Worm (Caenorhabditis elegans) whole organism, late embryonic: Measurements from ENCODE around the gene B0303.7.

Experiments used
- C38D4.7 ChIP-seq: fragments of 200-800 bp; sonication (Bioruptor generic); optimal IDR thresholded peaks from 2 replicates; lab custom pipeline; 2018; ENCODE audit warnings: mild to moderate bottlenecking, missing genetic modification characterization, moderate library complexity, missing compliant biosample characterization
- K09A11.1 ChIP-seq: sonication (generic microtip); optimal IDR thresholded peaks from 2 replicates; lab custom pipeline; 2017; ENCODE audit warnings: antibody characterized with exemption, mild to moderate bottlenecking, missing genetic modification characterization, missing compliant biosample characterization; ENCODE audit not compliant: insufficient read depth
- T23F11.4 ChIP-seq: fragments of 200-800 bp; sonication (Bioruptor generic); optimal IDR thresholded peaks from 2 replicates; lab custom pipeline; 2018; ENCODE audit warnings: mild to moderate bottlenecking, missing genetic modification characterization, missing compliant biosample characterization
- Y22D7AL.16 ChIP-seq: sonication (generic microtip); optimal IDR thresholded peaks from 2 replicates; lab custom pipeline; 2016; ENCODE audit warnings: missing genetic modification characterization, missing compliant biosample characterization
- ahr-1 ChIP-seq: sonication (generic microtip); optimal IDR thresholded peaks from 2 replicates; lab custom pipeline; 2016; ENCODE audit warnings: missing genetic modification characterization, missing compliant biosample characterization
- ama-1 ChIP-seq: fragments of 150-350 bp; optimal IDR thresholded peaks from 2 replicates; lab custom pipeline; 2014
- ceh-18 ChIP-seq: sonication (generic microtip); optimal IDR thresholded peaks from 2 replicates; lab custom pipeline; 2016; ENCODE audit warnings: missing genetic modification characterization, missing compliant biosample characterization
- ceh-19 ChIP-seq: fragments of 200-800 bp; sonication (Bioruptor generic); optimal IDR thresholded peaks from 2 replicates; lab custom pipeline; 2018; ENCODE audit warnings: mild to moderate bottlenecking, missing genetic modification characterization, missing compliant biosample characterization
- ceh-2 ChIP-seq: sonication (generic microtip); optimal IDR thresholded peaks from 2 replicates; lab custom pipeline; 2016; ENCODE audit warnings: missing genotype, missing genetic modification characterization, missing compliant biosample characterization
- ceh-31 ChIP-seq: sonication (generic microtip); optimal IDR thresholded peaks from 2 replicates; lab custom pipeline; 2016; ENCODE audit warnings: missing genetic modification characterization, missing compliant biosample characterization
- ceh-34 ChIP-seq: sonication (generic microtip); optimal IDR thresholded peaks from 2 replicates; lab custom pipeline; 2016; ENCODE audit warnings: mild to moderate bottlenecking, missing genetic modification characterization, missing compliant biosample characterization
- ceh-48 ChIP-seq: sonication (generic microtip); optimal IDR thresholded peaks from 2 replicates; lab custom pipeline; 2016; ENCODE audit warnings: missing genetic modification characterization, inconsistent platforms, missing compliant biosample characterization
- ets-4 ChIP-seq: sonication (generic microtip); optimal IDR thresholded peaks from 2 replicates; lab custom pipeline; 2016; ENCODE audit warnings: missing genetic modification characterization, missing compliant biosample characterization
- eyg-1 ChIP-seq: sonication (generic microtip); optimal IDR thresholded peaks from 2 replicates; lab custom pipeline; 2016; ENCODE audit warnings: missing genotype, missing genetic modification characterization, missing compliant biosample characterization
- fax-1 ChIP-seq: sonication (generic microtip); optimal IDR thresholded peaks from 2 replicates; lab custom pipeline; 2016; ENCODE audit warnings: missing genotype, missing genetic modification characterization, missing compliant biosample characterization
- fkh-10 ChIP-seq: fragments of 150-350 bp; optimal IDR thresholded peaks from 2 replicates; lab custom pipeline; 2014; ENCODE audit warnings: missing biosample characterization, missing genetic modification reagents, missing genetic modification characterization
- fkh-6 ChIP-seq: sonication (generic microtip); optimal IDR thresholded peaks from 2 replicates; lab custom pipeline; 2016; ENCODE audit warnings: missing genetic modification characterization, missing compliant biosample characterization
- hlh-30 ChIP-seq: sonication (generic microtip); optimal IDR thresholded peaks from 2 replicates; lab custom pipeline; 2017; ENCODE audit warnings: antibody characterized with exemption, missing genetic modification characterization, missing compliant biosample characterization; ENCODE audit not compliant: insufficient read depth
- hlh-8 ChIP-seq: sonication (generic microtip); optimal IDR thresholded peaks from 2 replicates; lab custom pipeline; 2016; ENCODE audit warnings: missing genotype, missing genetic modification characterization, missing compliant biosample characterization
- lim-6 ChIP-seq: sonication (generic microtip); optimal IDR thresholded peaks from 2 replicates; lab custom pipeline; 2016; ENCODE audit warnings: missing genetic modification characterization, missing compliant biosample characterization
- lin-11 ChIP-seq: fragments of 200-800 bp; sonication (Bioruptor generic); optimal IDR thresholded peaks from 2 replicates; lab custom pipeline; 2018; ENCODE audit warnings: mild to moderate bottlenecking, missing genetic modification characterization, missing compliant biosample characterization
- nhr-232 ChIP-seq: sonication (generic microtip); optimal IDR thresholded peaks from 2 replicates; lab custom pipeline; 2016; ENCODE audit warnings: missing genetic modification characterization, missing compliant biosample characterization
- pat-9 ChIP-seq: fragments of 200-800 bp; sonication (Bioruptor generic); optimal IDR thresholded peaks from 2 replicates; lab custom pipeline; 2018; ENCODE audit warnings: mild to moderate bottlenecking, missing genetic modification characterization, moderate library complexity, missing compliant biosample characterization
- pax-1 ChIP-seq: fragments of 150-350 bp; optimal IDR thresholded peaks from 2 replicates; lab custom pipeline; 2014; ENCODE audit warnings: missing biosample characterization, missing genetic modification characterization
- pha-2 ChIP-seq: sonication (generic microtip); optimal IDR thresholded peaks from 2 replicates; lab custom pipeline; 2017; ENCODE audit warnings: mild to moderate bottlenecking, missing genetic modification characterization, missing compliant biosample characterization
- pqm-1 ChIP-seq: sonication (generic microtip); optimal IDR thresholded peaks from 2 replicates; lab custom pipeline; 2016; ENCODE audit warnings: missing genetic modification characterization, missing compliant biosample characterization
- pros-1 ChIP-seq: fragments of 150-350 bp; optimal IDR thresholded peaks from 2 replicates; lab custom pipeline; 2014; ENCODE audit warnings: missing biosample characterization, missing genetic modification reagents, missing genetic modification characterization
- ref-2 ChIP-seq: sonication (generic microtip); optimal IDR thresholded peaks from 2 replicates; lab custom pipeline; 2016; ENCODE audit warnings: missing genetic modification characterization, missing compliant biosample characterization
- sox-4 ChIP-seq: sonication (generic microtip); optimal IDR thresholded peaks from 2 replicates; lab custom pipeline; 2017; ENCODE audit warnings: mild to moderate bottlenecking, missing genetic modification characterization, inconsistent platforms, missing compliant biosample characterization
- tbx-2 ChIP-seq: sonication (generic microtip); optimal IDR thresholded peaks from 2 replicates; lab custom pipeline; 2016; ENCODE audit warnings: missing genetic modification characterization, missing compliant biosample characterization
- unc-3 ChIP-seq, 2 experiments: fragments of 200-800 bp in 1 of 2; sonication (Bioruptor generic) in 1 of 2; sonication (generic microtip) in 1 of 2; conservative IDR thresholded peaks in 1 of 2; optimal IDR thresholded peaks in 1 of 2; 2 replicates each; pipeline versions ENCODE4 v1.3.6 to Lab custom; 2016 to 2022; ENCODE audit warnings: missing compliant biosample characterization in 2 of 2, missing genetic modification characterization in 2 of 2, missing genetic modification reagents in 1 of 2
- unc-55 ChIP-seq: sonication (generic microtip); optimal IDR thresholded peaks from 2 replicates; lab custom pipeline; 2017; ENCODE audit warnings: missing biosample characterization, missing genetic modification reagents, missing genetic modification characterization
- unc-86 ChIP-seq: sonication (generic microtip); optimal IDR thresholded peaks from 2 replicates; lab custom pipeline; 2016; ENCODE audit warnings: missing genetic modification characterization, missing compliant biosample characterization
- zip-5 ChIP-seq: sonication (generic microtip); optimal IDR thresholded peaks from 2 replicates; lab custom pipeline; 2016; ENCODE audit warnings: missing genetic modification characterization, missing compliant biosample characterization
- ztf-16 ChIP-seq: sonication (generic microtip); optimal IDR thresholded peaks from 2 replicates; lab custom pipeline; 2017; ENCODE audit warnings: missing genetic modification characterization, missing compliant biosample characterization

B0303.7 gene

DNA sequence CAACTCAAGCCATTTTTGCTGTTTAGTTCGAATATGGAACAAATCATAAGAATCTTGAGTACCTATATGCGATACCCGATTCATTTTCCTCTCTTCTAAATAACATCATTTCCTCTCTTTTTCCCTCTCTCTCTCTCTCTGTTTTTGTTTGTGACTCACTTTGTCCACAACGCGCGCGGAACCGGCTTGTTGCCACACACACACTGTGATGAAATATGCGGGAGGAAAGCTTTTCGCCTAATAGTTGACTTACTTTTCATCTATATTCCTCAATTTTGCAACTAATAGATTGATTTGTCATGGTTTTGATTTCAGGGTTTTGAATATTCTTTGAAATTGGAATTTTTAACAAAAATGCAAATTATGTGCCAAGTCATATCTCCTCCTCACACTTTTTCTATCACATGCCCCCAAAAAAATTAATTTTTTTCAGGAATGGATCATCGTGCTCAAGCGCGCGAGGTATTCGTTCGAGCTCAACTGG, 26.4 kb downstream of the B0303.7 start, which contains the start of gene hipr-1:
Gene hipr-1 (plus strand): TSS at position 434 of the 484 bp plus-strand sequence.
- no peak for TF ChIP-seq hlh-30 (tag; lab: Kevin White, UChicago)
- no peak for TF ChIP-seq fkh-6 (tag; lab: Kevin White, UChicago)
- no peak for TF ChIP-seq pha-2 (tag; lab: Kevin White, UChicago)
- no peak for TF ChIP-seq tbx-2
- no peak for TF ChIP-seq pros-1
- TF ChIP-seq unc-3 (GFP tag; conservative IDR thresholded peaks at IDR 0.05; lab: Robert Waterston, UW), result no peak
- no peak for TF ChIP-seq unc-3 (tag; optimal IDR thresholded peaks at IDR 0.05; lab: Kevin White, UChicago)
- TF ChIP-seq ceh-2 (tag; lab: Kevin White, UChicago), result no peak
- TF ChIP-seq fkh-10, result no peak

DNA sequence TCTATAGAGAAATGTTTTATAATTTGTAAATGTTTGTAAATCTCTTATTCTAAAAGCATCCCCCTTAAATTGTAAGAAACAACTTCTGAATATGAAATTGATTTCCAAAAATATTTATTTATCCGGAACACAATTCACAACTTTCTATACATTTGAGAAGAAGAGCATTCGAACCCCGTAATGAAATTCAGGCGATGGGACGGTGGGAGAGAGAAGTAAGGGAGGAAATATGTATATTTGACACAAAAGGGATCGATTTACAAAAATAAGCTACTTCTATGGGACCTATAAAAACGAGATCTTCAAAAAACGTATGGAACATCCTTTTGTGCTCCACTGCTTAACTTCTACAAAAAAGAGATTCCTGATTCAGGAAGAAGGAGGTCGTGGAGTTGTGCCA, 31.8 kb downstream of the B0303.7 start:
- TF ChIP-seq pqm-1 (tag; lab: Kevin White, UChicago) (no peak), ceh-18 (tag; lab: Kevin White, UChicago) (no peak), unc-55 (GFP tag; lab: Kevin White, UChicago) (no peak), ceh-2 (tag; lab: Kevin White, UChicago) (no peak), zip-5 (tag; lab: Kevin White, UChicago) (no peak), pax-1 (tag; lab: Kevin White, UChicago) (no peak), hlh-8 (tag; lab: Kevin White, UChicago) (no peak), pat-9 (tag; lab: Kevin White, UChicago) (no peak), K09A11.1 (tag; lab: Kevin White, UChicago) (no peak), eyg-1 (no peak), ceh-19 (GFP tag; lab: Kevin White, UChicago) (no peak), ama-1 (lab: Kevin White, UChicago) (no peak), ztf-16 (tag; lab: Kevin White, UChicago) (no peak), sox-4 (no peak), ceh-31 (tag; lab: Kevin White, UChicago) (no peak), ahr-1 (tag; lab: Kevin White, UChicago) (no peak), ref-2 (tag; lab: Kevin White, UChicago) (no peak), pros-1 (no peak), ceh-48 (tag; lab: Kevin White, UChicago) (no peak)

DNA sequence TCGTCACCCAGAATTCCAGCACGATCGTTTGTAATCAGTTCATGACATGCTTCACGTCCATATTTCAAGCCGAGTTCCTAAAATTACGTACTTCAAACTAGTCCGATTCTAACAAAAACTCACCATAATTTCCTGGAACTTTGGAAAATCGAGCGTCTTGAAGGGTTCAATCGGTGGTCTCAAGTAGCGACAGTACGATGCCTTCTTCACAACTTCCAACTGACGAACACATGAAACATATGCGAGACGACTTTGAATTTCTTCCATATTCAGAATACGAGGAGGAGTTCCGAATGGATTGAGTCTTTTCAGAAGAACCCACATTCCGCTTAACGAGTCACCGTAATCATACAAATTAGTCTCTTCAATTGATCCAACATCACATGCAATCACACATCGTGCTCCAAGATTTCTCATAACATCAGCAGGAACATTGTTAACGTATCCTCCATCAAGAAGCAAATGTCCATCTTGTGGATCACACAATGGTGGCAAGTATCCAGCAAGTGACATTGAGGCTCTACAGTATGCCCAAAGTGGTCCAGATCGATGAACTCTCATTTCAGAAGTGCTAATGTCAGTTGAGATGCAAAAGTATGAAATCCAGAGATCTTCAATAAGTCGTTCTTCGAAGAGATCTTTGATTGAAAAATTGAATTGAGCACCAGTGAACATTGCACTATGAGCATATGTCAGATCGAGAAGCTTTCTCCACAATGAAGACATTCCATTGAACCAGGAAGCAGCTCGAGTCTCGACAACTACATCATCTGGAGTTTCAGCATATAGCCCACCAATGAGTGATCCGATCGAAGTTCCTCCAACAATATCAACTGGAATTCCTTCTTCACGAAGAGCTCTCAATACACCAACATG, 32.8 kb downstream of the B0303.7 start:
- TF ChIP-seq ceh-48 (tag; lab: Kevin White, UChicago), result no peak
- TF ChIP-seq Y22D7AL.16 (tag; lab: Kevin White, UChicago), result no peak
- no peak for TF ChIP-seq unc-55 (GFP tag; lab: Kevin White, UChicago)
- no peak for TF ChIP-seq fkh-10
- no peak for TF ChIP-seq ceh-2 (tag; lab: Kevin White, UChicago)
- TF ChIP-seq fax-1 (tag; lab: Kevin White, UChicago), result no peak
- no peak for TF ChIP-seq ets-4 (tag; lab: Kevin White, UChicago)
- TF ChIP-seq T23F11.4, result no peak
- no peak for TF ChIP-seq C38D4.7 (GFP tag; lab: Kevin White, UChicago)
- TF ChIP-seq, all 69 proteins: peak for 0

DNA sequence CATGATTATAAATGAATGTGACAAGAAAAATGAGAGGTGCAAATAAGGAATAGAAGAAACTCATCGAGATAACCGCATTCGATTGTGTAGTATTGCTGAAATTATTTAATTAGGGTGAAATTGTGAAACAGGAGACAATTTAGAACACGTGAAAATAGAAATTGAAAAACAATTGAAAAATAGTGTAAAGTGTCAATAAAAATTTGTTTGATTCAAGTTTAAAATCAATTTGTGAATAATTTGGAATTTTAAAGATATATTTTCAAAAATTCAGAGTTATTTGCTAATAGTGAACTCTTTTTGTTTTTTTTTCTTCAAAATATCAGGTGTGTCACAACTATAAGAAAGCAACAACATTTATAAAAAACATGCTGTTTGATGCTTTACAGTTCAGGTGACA, 37.9 kb downstream of the B0303.7 start, which contains the start of gene ZK370.4:
Gene ZK370.4 (minus strand): TSS at position 101 of the 400 bp plus-strand sequence.
- TF ChIP-seq ceh-34 (tag; lab: Kevin White, UChicago) (no peak), unc-86 (tag; lab: Kevin White, UChicago) (no peak), K09A11.1 (tag; lab: Kevin White, UChicago) (no peak), lim-6 (tag; lab: Kevin White, UChicago) (no peak), ceh-31 (tag; lab: Kevin White, UChicago) (no peak), lin-11 (tag; lab: Kevin White, UChicago) (no peak), nhr-232 (tag; lab: Kevin White, UChicago) (no peak), zip-5 (tag; lab: Kevin White, UChicago) (no peak), sox-4 (no peak)
